Worm (Caenorhabditis elegans) whole organism, dauer: Measurements from ENCODE around the gene npp-15.

Experiments used
- unc-62 ChIP-seq: sonication (generic microtip); optimal IDR thresholded peaks from 2 replicates; lab custom pipeline; 2017; ENCODE audit warnings: missing biosample characterization, missing genetic modification reagents, missing genetic modification characterization

npp-15 gene

ce11 chrIII:7928549-7929129 is at the start of gene npp-15, which contains the start of gene C29E4.13:
Gene npp-15, plus strand, starts transcription at chrIII:7929043.
Gene C29E4.13, minus strand, starts transcription at chrIII:7928717.
- TF ChIP-seq unc-62 (GFP tag; lab: Kevin White, UChicago) = no peak

DNA sequence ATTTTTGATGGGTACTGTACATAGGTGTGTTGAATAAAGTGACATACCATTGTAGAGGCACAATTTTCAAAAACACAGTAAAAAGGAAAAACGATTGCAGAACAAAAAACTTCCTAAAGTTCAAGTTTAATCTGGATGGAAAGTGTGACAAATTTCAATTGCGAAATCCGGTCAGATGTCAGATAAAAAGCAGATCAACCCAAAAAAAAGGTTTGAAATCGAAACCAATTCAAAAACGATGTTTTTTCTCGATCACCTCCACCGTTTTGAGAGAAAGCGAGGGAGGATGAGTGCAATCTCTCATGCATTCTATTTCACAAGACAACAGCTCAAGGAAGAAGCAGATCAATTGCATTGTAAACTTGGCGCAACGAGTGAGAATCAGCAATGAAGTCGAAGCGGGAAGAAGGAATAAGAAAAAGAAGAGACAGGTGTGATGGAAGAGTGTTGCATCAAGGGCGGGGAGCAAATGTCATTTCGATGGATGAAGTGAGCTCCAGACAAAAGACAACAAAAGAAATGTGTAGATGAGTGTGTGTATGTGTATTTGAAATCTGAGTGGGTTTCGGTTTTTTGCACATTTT is 48.6 kb upstream of the npp-15 start:
- no peak for TF ChIP-seq unc-62 (GFP tag; lab: Kevin White, UChicago)

DNA sequence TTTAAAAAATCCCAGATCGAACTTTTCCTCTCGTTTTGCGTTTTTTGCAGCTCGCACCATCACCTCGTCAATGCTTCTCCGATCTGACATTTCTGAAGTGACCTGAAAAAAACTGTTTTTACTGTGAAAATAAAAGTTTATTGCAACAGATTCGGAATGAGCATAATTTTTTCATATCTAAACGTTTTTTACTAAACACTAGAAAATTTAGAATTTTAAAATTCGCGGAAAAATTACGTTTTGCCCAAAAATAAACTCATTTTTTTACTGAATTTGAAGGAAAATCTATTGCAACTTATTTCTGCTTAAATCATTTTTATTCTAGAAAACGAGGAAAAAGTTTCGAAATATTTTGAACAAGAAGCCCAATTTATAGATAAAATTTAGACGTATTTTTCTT is 45.9 kb upstream of the npp-15 start, which contains the start of gene ZK688.9:
Gene ZK688.9, minus strand, starts transcription at position 101 of the 400 bp plus-strand sequence.
- TF ChIP-seq unc-62 (GFP tag; lab: Kevin White, UChicago) = no peak

ce11 chrIII:7884863-7885262 is 44.0 kb upstream of the npp-15 start, which contains the start of gene ZK688.11:
Gene ZK688.11, minus strand, starts transcription at chrIII:7884963.
- TF ChIP-seq unc-62 (GFP tag; lab: Kevin White, UChicago) = no peak

- no peak for TF ChIP-seq unc-62 (GFP tag; lab: Kevin White, UChicago)
These were observed 39.8 kb upstream of the npp-15 start for ce11 chrIII:7889036-7889435.

ce11 chrIII:7891573-7892306 is 37.1 kb upstream of the npp-15 start, which contains the start of the genes ZK688.5 and fahd-1:
Gene ZK688.5, minus strand, starts transcription at chrIII:7891623.
Gene fahd-1, plus strand, starts transcription at chrIII:7892256.
- TF ChIP-seq unc-62 (GFP tag; lab: Kevin White, UChicago) = no peak

DNA sequence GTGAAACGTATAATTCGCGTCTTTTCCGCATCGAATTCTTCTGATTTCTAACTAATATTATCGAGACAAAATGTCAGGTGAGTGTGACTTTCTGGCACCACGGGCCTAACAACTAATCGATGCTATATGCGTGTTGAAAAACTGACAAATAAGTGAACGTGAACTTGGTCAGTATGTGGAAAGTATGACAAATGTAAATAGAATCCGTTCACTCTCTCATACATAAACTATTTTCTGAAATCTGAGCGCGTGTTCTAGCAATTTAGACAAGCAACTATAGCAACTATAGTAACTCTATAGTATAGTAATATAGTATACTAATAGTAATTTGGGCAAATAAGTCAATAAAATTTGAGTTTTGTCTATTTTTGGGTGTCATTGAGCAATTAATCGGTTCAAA is 36.5 kb upstream of the npp-15 start:
- TF ChIP-seq unc-62 (GFP tag; lab: Kevin White, UChicago) = no peak

DNA sequence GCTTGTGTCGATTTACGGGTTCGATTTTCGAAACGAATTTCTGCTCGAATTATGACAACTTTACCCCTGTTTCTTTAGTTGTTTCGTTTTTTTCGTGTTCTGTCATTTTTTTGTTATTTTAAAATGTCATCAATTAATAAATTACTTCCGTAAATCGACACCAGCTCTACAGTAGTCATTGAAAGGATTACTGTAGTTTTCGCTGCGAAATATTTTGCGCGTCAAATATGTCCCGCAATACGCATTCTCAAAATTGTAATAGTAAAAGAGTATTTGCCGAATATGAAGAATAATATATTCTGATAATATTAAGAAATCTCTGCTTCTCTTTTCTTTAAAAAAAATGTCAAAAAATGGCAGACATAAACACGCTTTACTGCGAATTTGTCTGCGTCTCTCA is 35.6 kb upstream of the npp-15 start:
- no peak for TF ChIP-seq unc-62 (GFP tag; lab: Kevin White, UChicago)

DNA sequence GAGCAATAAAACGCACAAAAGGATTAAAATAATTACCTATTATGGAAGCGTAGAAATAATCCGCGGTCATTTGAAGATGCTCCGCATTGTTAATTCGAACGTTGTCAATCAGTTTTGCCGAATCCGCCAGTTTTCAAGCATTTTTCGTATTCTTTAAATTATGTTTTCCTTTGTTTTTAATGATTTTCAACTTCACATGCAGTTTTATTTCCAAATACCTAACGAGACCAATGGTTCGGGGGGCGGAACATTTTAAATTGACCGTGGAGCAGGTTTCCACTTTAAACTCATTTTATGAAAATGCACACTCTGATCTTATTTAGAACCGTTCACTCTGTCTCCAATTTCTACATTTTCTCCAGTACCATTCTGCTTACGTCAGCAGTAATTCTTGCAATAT is 34.1 kb upstream of the npp-15 start, which contains the start of gene ZK688.4:
Gene ZK688.4, plus strand, starts transcription at position 301 of the 400 bp plus-strand sequence.
- no peak for TF ChIP-seq unc-62 (GFP tag; lab: Kevin White, UChicago)

ce11 chrIII:7896925-7897324 is 31.9 kb upstream of the npp-15 start, which contains the start of gene ZK688.10:
Gene ZK688.10, minus strand, starts transcription at chrIII:7897025.
- no peak for TF ChIP-seq unc-62 (GFP tag; lab: Kevin White, UChicago)

DNA sequence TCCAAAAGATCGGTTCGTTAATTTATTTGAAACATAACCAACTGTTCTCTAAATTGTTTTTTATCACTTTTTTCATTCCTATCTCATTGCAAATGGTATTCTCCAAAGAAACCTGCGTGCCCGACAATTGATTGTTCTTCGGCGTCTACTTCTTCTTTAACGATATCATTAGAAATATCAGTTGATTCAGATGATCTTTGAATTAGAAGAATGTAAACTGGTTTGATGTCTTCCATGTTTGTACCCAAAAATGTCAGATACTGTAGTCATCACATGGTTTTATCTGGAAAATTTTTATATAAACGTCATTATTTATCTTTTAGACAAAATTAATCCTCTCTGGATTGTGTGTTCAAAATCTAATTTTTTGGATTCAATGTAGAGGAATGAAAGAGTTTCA is 31.1 kb upstream of the npp-15 start:
- TF ChIP-seq unc-62 (GFP tag; lab: Kevin White, UChicago) = no peak

- TF ChIP-seq unc-62 (GFP tag; lab: Kevin White, UChicago) = no peak
These were observed 28.1 kb upstream of the npp-15 start, which contains the start of gene best-24 for ce11 chrIII:7900733-7901132. Gene best-24, plus strand, starts transcription at chrIII:7901033.

DNA sequence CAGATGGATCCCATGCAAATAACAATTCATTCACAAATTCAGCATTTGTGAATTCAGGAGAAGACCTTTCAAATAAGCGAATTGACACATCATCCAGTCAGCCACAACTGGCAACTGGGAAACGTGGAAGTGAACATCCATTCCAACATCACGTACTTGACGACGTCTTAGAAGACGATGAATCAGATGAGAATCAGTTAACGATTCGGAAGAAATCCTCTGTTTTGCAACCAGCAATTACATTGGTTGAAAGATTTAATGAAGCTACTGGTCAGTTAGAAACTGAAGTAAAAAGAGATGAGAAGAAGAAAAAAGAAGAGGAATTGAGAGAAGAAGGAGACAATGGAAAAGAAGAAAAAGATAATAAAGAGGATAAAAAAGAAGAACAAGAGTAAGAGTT is 25.4 kb upstream of the npp-15 start:
- TF ChIP-seq unc-62 (GFP tag; lab: Kevin White, UChicago) = no peak

DNA sequence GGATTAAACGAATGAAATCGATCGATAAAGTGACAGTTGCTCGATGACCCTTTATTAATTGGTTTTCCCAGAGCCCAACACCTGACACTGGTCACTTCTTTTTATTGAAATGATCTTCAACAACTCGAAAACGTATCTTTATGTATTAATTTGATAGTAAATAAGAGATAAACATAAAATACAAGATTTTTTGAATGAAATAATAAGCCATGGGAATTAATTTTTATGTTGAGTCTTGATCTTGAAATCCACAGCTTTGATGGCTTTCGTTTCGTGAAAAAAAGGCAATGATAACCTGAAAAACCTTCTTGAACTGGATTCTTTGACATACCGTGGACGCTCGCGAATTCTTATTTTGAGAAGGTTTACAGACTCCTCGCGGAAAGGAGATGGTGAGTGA is 21.3 kb upstream of the npp-15 start, which contains the start of gene pcp-5:
Gene pcp-5, minus strand, starts transcription at position 101 of the 400 bp plus-strand sequence.
- no peak for TF ChIP-seq unc-62 (GFP tag; lab: Kevin White, UChicago)

DNA sequence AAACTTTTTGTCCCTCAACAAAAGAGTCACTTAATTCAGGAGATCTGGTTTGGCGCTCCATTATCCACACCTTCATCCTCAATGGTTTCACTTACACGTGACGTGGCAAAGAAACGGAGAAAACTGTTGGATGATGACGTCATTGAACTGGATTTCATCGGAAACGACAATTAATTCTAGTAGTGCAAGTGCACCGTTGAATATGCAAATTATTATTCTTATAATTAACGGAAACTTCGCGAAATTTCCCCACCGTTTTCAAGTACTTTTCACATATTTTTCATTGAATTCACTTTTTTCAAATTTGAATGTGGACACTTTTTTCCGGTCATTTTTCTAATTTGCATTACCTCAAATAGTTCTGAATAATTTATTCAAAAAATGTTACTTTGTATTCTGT is 19.6 kb upstream of the npp-15 start, which contains the start of gene ZK688.1:
Gene ZK688.1, plus strand, starts transcription at position 301 of the 400 bp plus-strand sequence.
- no peak for TF ChIP-seq unc-62 (GFP tag; lab: Kevin White, UChicago)

ce11 chrIII:7911621-7912020 is 17.2 kb upstream of the npp-15 start, which contains the start of gene ZK688.7:
Gene ZK688.7, minus strand, starts transcription at chrIII:7911634.
- no peak for TF ChIP-seq unc-62 (GFP tag; lab: Kevin White, UChicago)
